Fruit fly (Drosophila melanogaster): ENCODE data around the gene Sys1.
A peak's percentile ranks its signal among the peaks of the same experiment; 100 is the strongest.

Gene Sys1

DNA sequence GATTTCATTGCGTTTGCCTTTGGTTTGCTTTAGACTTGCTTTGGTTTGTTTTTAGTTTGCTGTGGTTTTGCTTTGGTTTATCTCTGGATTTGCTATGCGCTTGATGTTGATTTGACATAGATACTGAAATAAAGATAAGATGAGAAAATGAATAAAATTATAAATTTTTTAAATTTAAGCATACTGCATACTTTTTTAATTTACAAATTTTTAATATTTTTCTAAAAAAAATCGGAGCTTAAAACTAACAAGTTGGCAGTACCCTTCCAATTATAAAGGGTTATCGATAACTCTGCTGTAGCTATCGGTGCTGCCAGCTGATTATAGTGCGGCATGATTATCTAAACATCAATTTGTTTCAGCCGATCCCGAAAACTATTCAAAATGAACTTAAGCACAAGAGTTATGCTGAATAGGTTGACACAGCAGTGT lies 21.2 kb downstream of the Sys1 start, which contains the start of gene mRpL19:
mRpL19 (plus strand) TSS at position 307 of the 432 bp plus-strand sequence.
- TF ChIP-seq CG32264 (GFP tag; optimal IDR thresholded peaks at IDR 0.05) (no peak), HLH106 (tag; optimal IDR thresholded peaks at IDR 0.05) (peak; percentile 50), Sp1 (GFP tag; optimal IDR thresholded peaks at IDR 0.05) (peak; percentile 43), tai (GFP tag; optimal IDR thresholded peaks at IDR 0.05) (no peak), N (GFP tag; optimal IDR thresholded peaks at IDR 0.05) (no peak), Dif (GFP tag; optimal IDR thresholded peaks at IDR 0.05; ENCODE audit: partially characterized antibody) (no peak), psq (GFP tag; optimal IDR thresholded peaks at IDR 0.05) (peak; percentile 15), dl (GFP tag; optimal IDR thresholded peaks at IDR 0.05; ENCODE audit: insufficient read depth in 1 of 2, partially characterized antibody in 2 of 2) (no peak), CrebA (GFP tag; optimal IDR thresholded peaks at IDR 0.05; ENCODE audit: borderline replicate concordance) (no peak), Hr83 (GFP tag; optimal IDR thresholded peaks at IDR 0.05; ENCODE audit: poor library complexity, severe bottlenecking) (no peak), lola (GFP tag; optimal IDR thresholded peaks at IDR 0.05) (no peak), Dfd (GFP tag; optimal IDR thresholded peaks at IDR 0.05) (no peak), Mio (GFP tag; optimal IDR thresholded peaks at IDR 0.05) (no peak), Abd-B (GFP tag; optimal IDR thresholded peaks at IDR 0.05) (no peak), usp (GFP tag; optimal IDR thresholded peaks at IDR 0.05) (no peak), OdsH (GFP tag; optimal IDR thresholded peaks at IDR 0.05) (peak; percentile 31), CG9705 (GFP tag; optimal IDR thresholded peaks at IDR 0.05) (no peak), fru (GFP tag; optimal IDR thresholded peaks at IDR 0.05) (peak; percentile 28), dmrt93B (GFP tag; optimal IDR thresholded peaks at IDR 0.05) (no peak), h (GFP tag; optimal IDR thresholded peaks at IDR 0.05) (peak; percentile 22), dsf (GFP tag; optimal IDR thresholded peaks at IDR 0.05; ENCODE audit: borderline replicate concordance) (no peak), Hnf4 (GFP tag; optimal IDR thresholded peaks at IDR 0.05) (peak; percentile 26), brk (GFP tag; optimal IDR thresholded peaks at IDR 0.05) (no peak), sage (GFP tag; optimal IDR thresholded peaks at IDR 0.05) (peak; percentile 37), Vsx2 (GFP tag; optimal IDR thresholded peaks at IDR 0.05; ENCODE audit: partially characterized antibody) (no peak), woc (GFP tag; optimal IDR thresholded peaks at IDR 0.05) (peak; percentile 15), br (GFP tag; optimal IDR thresholded peaks at IDR 0.05) (no peak), rgr (GFP tag; optimal IDR thresholded peaks at IDR 0.05) (no peak), jim (GFP tag; optimal IDR thresholded peaks at IDR 0.05) (no peak), Myc (optimal IDR thresholded peaks at IDR 0.05) (no peak), Rel (GFP tag; optimal IDR thresholded peaks at IDR 0.05) (no peak), Rel (tag; optimal IDR thresholded peaks at IDR 0.05) (peak; percentile 0), Hr78 (GFP tag; optimal IDR thresholded peaks at IDR 0.05) (no peak), Jra (GFP tag; optimal IDR thresholded peaks at IDR 0.05) (no peak), GATAd (GFP tag; optimal IDR thresholded peaks at IDR 0.05) (no peak), ey (GFP tag; optimal IDR thresholded peaks at IDR 0.05) (no peak), pan (optimal IDR thresholded peaks at IDR 0.05) (no peak), sv (GFP tag; optimal IDR thresholded peaks at IDR 0.05) (no peak), foxo (GFP tag; optimal IDR thresholded peaks at IDR 0.05) (peak in 1 of 2 experiments; percentile 45)

DNA sequence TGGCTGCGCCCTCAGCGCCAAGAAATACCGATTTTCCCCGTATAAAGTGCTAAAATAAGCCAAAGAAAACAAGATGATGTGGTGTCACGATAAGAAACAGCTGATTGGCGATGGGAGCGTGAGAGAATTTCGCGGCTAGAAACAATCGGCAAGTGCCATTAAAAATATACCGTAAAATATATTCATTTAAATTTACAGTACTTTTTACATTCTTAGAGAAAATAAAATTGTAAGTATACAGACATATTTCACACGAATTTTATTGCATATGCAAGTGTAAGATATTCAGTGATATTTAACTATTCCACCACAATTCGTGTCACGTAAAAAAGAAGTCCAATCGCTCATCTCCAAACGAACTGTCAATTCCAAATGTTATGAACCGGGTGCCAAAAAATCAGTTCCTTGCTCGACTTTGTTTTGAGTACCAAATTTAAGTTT lies 24.0 kb downstream of the Sys1 start, which contains the start of the genes Unc50, CG11755 and CG8043:
Unc50 (minus strand) TSS at position 54 of the 441 bp plus-strand sequence.
CG11755 (plus strand) TSS at position 356 of the 441 bp plus-strand sequence.
CG8043 (plus strand) TSS at position 356 of the 441 bp plus-strand sequence.
- TF ChIP-seq HLH106 (tag; optimal IDR thresholded peaks at IDR 0.05) (peak; percentile 85), Hr83 (GFP tag; optimal IDR thresholded peaks at IDR 0.05; ENCODE audit: poor library complexity, severe bottlenecking) (peak; percentile 47), Jra (GFP tag; optimal IDR thresholded peaks at IDR 0.05) (no peak), sage (GFP tag; optimal IDR thresholded peaks at IDR 0.05) (peak; percentile 73), Hr78 (GFP tag; optimal IDR thresholded peaks at IDR 0.05) (no peak), GATAd (GFP tag; optimal IDR thresholded peaks at IDR 0.05) (no peak), CrebA (GFP tag; optimal IDR thresholded peaks at IDR 0.05; ENCODE audit: borderline replicate concordance) (no peak), h (GFP tag; optimal IDR thresholded peaks at IDR 0.05) (peak; percentile 86), CG9705 (GFP tag; optimal IDR thresholded peaks at IDR 0.05) (peak; percentile 80), fru (GFP tag; optimal IDR thresholded peaks at IDR 0.05) (peak; percentile 82), lola (GFP tag; optimal IDR thresholded peaks at IDR 0.05) (no peak), dsf (GFP tag; optimal IDR thresholded peaks at IDR 0.05; ENCODE audit: borderline replicate concordance) (peak; percentile 79), Hnf4 (GFP tag; optimal IDR thresholded peaks at IDR 0.05) (no peak), Rel (GFP tag; optimal IDR thresholded peaks at IDR 0.05) (no peak), Rel (tag; optimal IDR thresholded peaks at IDR 0.05) (peak; percentile 48), CG32264 (GFP tag; optimal IDR thresholded peaks at IDR 0.05) (peak; percentile 49), ey (GFP tag; optimal IDR thresholded peaks at IDR 0.05) (peak; percentile 74), woc (GFP tag; optimal IDR thresholded peaks at IDR 0.05) (peak; percentile 95), Dif (GFP tag; optimal IDR thresholded peaks at IDR 0.05; ENCODE audit: partially characterized antibody) (no peak), Mio (GFP tag; optimal IDR thresholded peaks at IDR 0.05) (no peak), brk (GFP tag; optimal IDR thresholded peaks at IDR 0.05) (no peak), psq (GFP tag; optimal IDR thresholded peaks at IDR 0.05) (peak; percentile 70), N (GFP tag; optimal IDR thresholded peaks at IDR 0.05) (no peak), Vsx2 (GFP tag; optimal IDR thresholded peaks at IDR 0.05; ENCODE audit: partially characterized antibody) (no peak), rgr (GFP tag; optimal IDR thresholded peaks at IDR 0.05) (peak; percentile 82), dmrt93B (GFP tag; optimal IDR thresholded peaks at IDR 0.05) (peak; percentile 74), jim (GFP tag; optimal IDR thresholded peaks at IDR 0.05) (no peak), tai (GFP tag; optimal IDR thresholded peaks at IDR 0.05) (no peak), foxo (GFP tag; optimal IDR thresholded peaks at IDR 0.05) (peak in 1 of 2 experiments; percentile 83), br (GFP tag; optimal IDR thresholded peaks at IDR 0.05) (peak; percentile 76), pan (optimal IDR thresholded peaks at IDR 0.05) (no peak), Sp1 (GFP tag; optimal IDR thresholded peaks at IDR 0.05) (peak; percentile 74), OdsH (GFP tag; optimal IDR thresholded peaks at IDR 0.05) (peak; percentile 79), dl (GFP tag; optimal IDR thresholded peaks at IDR 0.05; ENCODE audit: insufficient read depth in 1 of 2, partially characterized antibody in 2 of 2) (no peak), sv (GFP tag; optimal IDR thresholded peaks at IDR 0.05) (peak; percentile 72), Myc (optimal IDR thresholded peaks at IDR 0.05) (peak; percentile 24)
